Fruit fly (Drosophila melanogaster): ENCODE data around the gene Edem2.
A peak's percentile ranks its signal among the peaks of the same experiment; 100 is the strongest.

Gene Edem2

DNA sequence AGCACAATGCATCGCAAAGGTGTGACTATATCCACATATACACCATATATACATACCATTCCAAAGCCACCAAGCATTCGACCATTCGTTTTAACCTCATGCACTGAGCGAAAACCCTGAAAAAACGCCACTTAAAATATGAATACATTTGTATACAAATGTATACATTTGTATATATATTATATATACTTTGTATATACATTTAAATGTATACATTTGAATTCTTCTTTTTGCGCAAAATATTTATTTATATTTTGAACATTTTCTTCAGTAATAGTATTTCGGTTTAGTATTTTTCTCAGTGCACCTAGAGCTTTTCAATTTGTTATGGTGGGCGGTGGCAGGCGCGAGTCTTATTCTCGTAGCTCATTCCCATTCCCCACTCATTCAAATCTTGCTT lies 35.7 kb upstream of the Edem2 start:
- TF ChIP-seq CG43689 (GFP tag; IDR thresholded peaks at IDR 0.05): no peak
- peak; percentile 22; the same call in 1 of the 2 replicates for TF ChIP-seq lmd (GFP tag; IDR thresholded peaks at IDR 0.05)
- TF ChIP-seq CG12744 (GFP tag; optimal IDR thresholded peaks at IDR 0.05): no peak
- TF ChIP-seq Fer3 (tag; optimal IDR thresholded peaks at IDR 0.05): peak; percentile 11
- TF ChIP-seq CG10366 (GFP tag; IDR thresholded peaks at IDR 0.05): no peak
- no peak for TF ChIP-seq CG6654 (GFP tag; optimal IDR thresholded peaks at IDR 0.05)
- no peak for TF ChIP-seq vfl (GFP tag; optimal IDR thresholded peaks at IDR 0.05)
- peak; percentile 61 for TF ChIP-seq CG11504 (tag; optimal IDR thresholded peaks at IDR 0.05)
- TF ChIP-seq CG2712 (tag; optimal IDR thresholded peaks at IDR 0.05): peak; percentile 41
- no peak for TF ChIP-seq CG4707 (GFP tag; optimal IDR thresholded peaks at IDR 0.05)
- TF ChIP-seq CG13894 (tag; optimal IDR thresholded peaks at IDR 0.05): no peak
- 0 out of 4 replicates have a peak, but pooled peaks have one; percentile 48 for TF ChIP-seq chinmo (GFP tag; IDR thresholded peaks at IDR 0.05; ENCODE audit: partially characterized antibody)
- no peak for TF ChIP-seq CG1792 (GFP tag; optimal IDR thresholded peaks at IDR 0.05)
- TF ChIP-seq prd (optimal IDR thresholded peaks at IDR 0.05): no peak
- TF ChIP-seq prd (GFP tag; IDR thresholded peaks at IDR 0.05): no peak
- TF ChIP-seq CG3838 (GFP tag; optimal IDR thresholded peaks at IDR 0.05): no peak
- TF ChIP-seq Hsf (GFP tag; optimal IDR thresholded peaks at IDR 0.05): no peak
- peak; percentile 24 for TF ChIP-seq Meics (GFP tag; optimal IDR thresholded peaks at IDR 0.05)
- TF ChIP-seq CG10959 (GFP tag; IDR thresholded peaks at IDR 0.05): no peak
- peak; percentile 27 for TF ChIP-seq Sox102F (GFP tag; optimal IDR thresholded peaks at IDR 0.05)
- no peak for TF ChIP-seq sob (GFP tag; IDR thresholded peaks at IDR 0.05)
- TF ChIP-seq unpg (GFP tag; optimal IDR thresholded peaks at IDR 0.05): peak; percentile 24
- no peak for TF ChIP-seq hkb (optimal IDR thresholded peaks at IDR 0.05)
- TF ChIP-seq hkb (GFP tag; IDR thresholded peaks at IDR 0.05): peak; percentile 57
- no peak for TF ChIP-seq Xrp1 (GFP tag; IDR thresholded peaks at IDR 0.05)
- peak; percentile 44; the same call in 1 of the 3 replicates for TF ChIP-seq row (GFP tag; IDR thresholded peaks at IDR 0.05)
- no peak for TF ChIP-seq dmrt11E (tag; optimal IDR thresholded peaks at IDR 0.05)
- TF ChIP-seq CG15269 (tag; optimal IDR thresholded peaks at IDR 0.05): peak; percentile 63
- TF ChIP-seq Drgx (GFP tag; IDR thresholded peaks at IDR 0.05): peak; percentile 49; the same call in 1 of the 2 replicates
- TF ChIP-seq Tbp (GFP tag; optimal IDR thresholded peaks at IDR 0.05): no peak
- no peak for TF ChIP-seq CG14667 (GFP tag; IDR thresholded peaks at IDR 0.05)
- peak; percentile 28 for TF ChIP-seq Oli (tag; optimal IDR thresholded peaks at IDR 0.05)
- 0 out of 2 replicates have a peak, but pooled peaks have one; percentile 38 for TF ChIP-seq Atf6 (GFP tag; IDR thresholded peaks at IDR 0.05)
- TF ChIP-seq esg (GFP tag; conservative IDR thresholded peaks at IDR 0.05): no peak
- TF ChIP-seq tin (GFP tag; optimal IDR thresholded peaks at IDR 0.05): no peak
- TF ChIP-seq Doc2 (GFP tag; IDR thresholded peaks at IDR 0.05): no peak
- TF ChIP-seq Ets65A (GFP tag): peak; percentile 29
- peak; percentile 53; the same call in 2 of the 3 replicates for TF ChIP-seq tgo (GFP tag; IDR thresholded peaks at IDR 0.05)
- TF ChIP-seq nau (GFP tag; optimal IDR thresholded peaks at IDR 0.05): no peak
- TF ChIP-seq CG12391 (tag; optimal IDR thresholded peaks at IDR 0.05): peak; percentile 22
- TF ChIP-seq repo (GFP tag; optimal IDR thresholded peaks at IDR 0.05): no peak
- no peak for TF ChIP-seq Ets97D (GFP tag; optimal IDR thresholded peaks at IDR 0.05)
- 0 out of 2 replicates have a peak, but pooled peaks have one; percentile 29 for TF ChIP-seq Oaz (GFP tag; IDR thresholded peaks at IDR 0.05)
- 0 out of 2 replicates have a peak, but pooled peaks have one; percentile 9 for TF ChIP-seq Ada2b (GFP tag; IDR thresholded peaks at IDR 0.05)
- peak; percentile 6 for TF ChIP-seq tap (tag; optimal IDR thresholded peaks at IDR 0.05)
- 0 out of 2 replicates have a peak, but pooled peaks have one; percentile 18 for TF ChIP-seq al (GFP tag; IDR thresholded peaks at IDR 0.05)
- TF ChIP-seq org-1 (GFP tag; optimal IDR thresholded peaks at IDR 0.05): no peak
- peak; percentile 46 for TF ChIP-seq PHDP (tag; optimal IDR thresholded peaks at IDR 0.05)
- peak; percentile 33 for TF ChIP-seq Blimp-1 (GFP tag; optimal IDR thresholded peaks at IDR 0.05)
- TF ChIP-seq nmo (GFP tag; optimal IDR thresholded peaks at IDR 0.05): peak; percentile 12
- TF ChIP-seq pan (optimal IDR thresholded peaks at IDR 0.05): no peak
- peak in 1 of 2 experiments; percentile 43 for TF ChIP-seq pan (GFP tag; optimal IDR thresholded peaks at IDR 0.05 in 1 of 2, IDR thresholded peaks at IDR 0.05 in 1 of 2)
